Worm (Caenorhabditis elegans) whole organism, L2 larva: ENCODE measurements around the gene bmk-1.

Source experiments
- R02D3.7 ChIP-seq: fragments of 150-350 bp; optimal IDR thresholded peaks from 2 replicates; lab custom pipeline; 2014; ENCODE audit warnings: missing biosample characterization, missing genetic modification characterization
- ama-1 ChIP-seq: fragments of 150-350 bp; optimal IDR thresholded peaks from 2 replicates; lab custom pipeline; 2018; ENCODE audit warnings: inconsistent platforms
- blmp-1 ChIP-seq: sonication (generic microtip); optimal IDR thresholded peaks from 2 replicates; lab custom pipeline; 2017; ENCODE audit warnings: missing genetic modification characterization, mild to moderate bottlenecking, missing compliant biosample characterization, antibody characterized with exemption, moderate library complexity; ENCODE audit not compliant: insufficient read depth
- lin-39 ChIP-seq: fragments of 150-350 bp; optimal IDR thresholded peaks from 2 replicates; lab custom pipeline; 2014; ENCODE audit warnings: missing biosample characterization, missing genetic modification reagents, missing genetic modification characterization
- nhr-11 ChIP-seq: fragments of 150-350 bp; optimal IDR thresholded peaks from 2 replicates; lab custom pipeline; 2014; ENCODE audit warnings: missing biosample characterization, missing genetic modification characterization
- nhr-21 ChIP-seq: fragments of 150-350 bp; optimal IDR thresholded peaks from 2 replicates; lab custom pipeline; 2014; ENCODE audit warnings: missing biosample characterization, missing genetic modification characterization
- nhr-23 ChIP-seq: fragments of 150-350 bp; optimal IDR thresholded peaks from 2 replicates; lab custom pipeline; 2014; ENCODE audit warnings: missing biosample characterization, missing genetic modification reagents, missing genetic modification characterization
- nhr-77 ChIP-seq: fragments of 150-350 bp; optimal IDR thresholded peaks from 2 replicates; lab custom pipeline; 2014; ENCODE audit warnings: missing biosample characterization, missing genetic modification characterization
- peb-1 ChIP-seq: fragments of 150-350 bp; optimal IDR thresholded peaks from 2 replicates; lab custom pipeline; 2014; ENCODE audit warnings: missing biosample characterization, missing genetic modification characterization
- sma-3 ChIP-seq: sonication (generic microtip); optimal IDR thresholded peaks from 2 replicates; lab custom pipeline; 2016; ENCODE audit warnings: missing genetic modification reagents, missing genetic modification characterization, missing compliant biosample characterization
- ztf-11 ChIP-seq: sonication (generic microtip); optimal IDR thresholded peaks from 2 replicates; lab custom pipeline; 2017; ENCODE audit warnings: missing biosample characterization, missing genetic modification characterization

DNA sequence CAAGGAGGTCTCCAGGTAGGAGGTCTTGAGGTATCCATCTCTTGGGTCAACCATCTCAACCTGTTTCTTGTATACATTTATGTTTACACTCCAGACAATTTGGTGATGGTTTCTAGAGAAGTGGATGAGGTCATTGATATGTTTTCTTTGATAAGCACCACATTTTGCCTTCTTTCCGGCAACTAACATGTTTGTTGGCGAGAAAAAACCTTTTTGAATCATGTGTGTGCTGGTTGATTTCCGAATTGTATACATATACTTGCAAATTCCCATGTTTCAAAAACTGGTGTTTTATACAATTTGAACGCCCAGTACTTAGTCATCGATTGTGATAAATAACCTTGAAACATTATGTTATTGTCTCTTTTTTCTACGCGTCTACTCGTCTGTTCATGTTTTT, 47.3 kb upstream of the bmk-1 start:
- TF ChIP-seq sma-3 (GFP tag; lab: Kevin White, UChicago) (no peak), nhr-23 (tag; lab: Kevin White, UChicago) (no peak), ztf-11 (no peak), lin-39 (tag; lab: Kevin White, UChicago) (no peak), peb-1 (tag; lab: Kevin White, UChicago) (no peak), R02D3.7 (tag; lab: Kevin White, UChicago) (no peak), nhr-11 (no peak), nhr-77 (tag; lab: Kevin White, UChicago) (no peak), nhr-21 (tag; lab: Kevin White, UChicago) (no peak), ama-1 (lab: Kevin White, UChicago) (no peak), blmp-1 (tag; lab: Kevin White, UChicago) (no peak)
